Fruit fly (Drosophila melanogaster) whole organism, pupa: ENCODE measurements around the gene Mccc1.

Experiments
- CG14655 ChIP-seq: fragments of 200-800 bp; sonication (Bioruptor generic); optimal IDR thresholded peaks from 3 replicates; lab custom pipeline; 2017; ENCODE audit warnings: mild to moderate bottlenecking, missing biosample characterization, missing genetic modification reagents, missing genetic modification characterization
- CG32121 ChIP-seq: fragments of 200-800 bp; sonication (Bioruptor generic); IDR thresholded peaks from 2 replicates; pipeline ENCODE4 v1.3.6; 2022; ENCODE audit warnings: missing biosample characterization, missing genetic modification characterization
- CG34367 ChIP-seq: fragments of 200-800 bp; sonication (Bioruptor generic); optimal IDR thresholded peaks from 2 replicates; lab custom pipeline; 2018; ENCODE audit warnings: missing biosample characterization, mild to moderate bottlenecking, missing genetic modification characterization
- CG8301 ChIP-seq: fragments of 200-800 bp; sonication (Bioruptor generic); optimal IDR thresholded peaks from 2 replicates; lab custom pipeline; 2018; ENCODE audit warnings: missing biosample characterization, mild to moderate bottlenecking, missing genetic modification characterization
- Snoo ChIP-seq: fragments of 200-800 bp; sonication (Bioruptor generic); optimal IDR thresholded peaks from 3 replicates; lab custom pipeline; 2017; ENCODE audit warnings: missing biosample characterization, mild to moderate bottlenecking, missing genetic modification characterization, inconsistent platforms
- fd96Ca ChIP-seq: fragments of 200-800 bp; sonication (Bioruptor generic); IDR thresholded peaks from 3 replicates; pipeline ENCODE4 v1.3.6; 2022; ENCODE audit warnings: missing biosample characterization, missing genetic modification characterization

DNA sequence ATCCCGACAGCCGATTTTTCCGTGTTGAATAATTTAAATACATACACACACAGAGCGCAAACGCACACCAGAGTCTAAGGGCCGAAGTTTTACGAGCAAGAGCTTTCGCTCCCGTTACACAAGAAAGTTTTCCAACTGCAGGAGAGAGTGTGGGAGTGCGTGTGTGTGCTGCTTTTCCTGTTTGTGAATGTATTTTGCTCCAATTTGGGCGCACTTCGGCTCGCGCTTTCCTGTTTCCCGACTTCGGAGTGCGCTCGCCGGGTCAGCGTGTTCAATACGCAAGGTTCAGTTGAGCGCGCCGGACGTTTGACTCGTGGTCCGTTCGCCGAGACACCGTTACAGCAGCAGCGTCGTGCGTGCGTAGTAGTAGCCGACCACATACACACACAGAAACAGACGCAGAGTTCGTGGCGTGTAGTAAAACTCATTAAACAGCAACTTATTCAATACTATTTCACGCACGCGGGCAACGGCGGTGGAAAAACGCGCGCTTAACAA lies 31.9 kb upstream of the Mccc1 start:
- TF ChIP-seq CG14655 (GFP tag; lab: Kevin White, UChicago) (no peak), CG32121 (GFP tag; lab: Robert Waterston, UW) (no peak), CG8301 (tag; lab: Kevin White, UChicago) (no peak), Snoo (tag; lab: Kevin White, UChicago) (no peak), fd96Ca (GFP tag; lab: Robert Waterston, UW) (no peak), CG34367 (tag; lab: Kevin White, UChicago) (no peak)
